Fruit fly (Drosophila melanogaster) whole organism: ENCODE data around the gene CG12035.

Source experiments
- CG8478 ChIP-seq: fragments of >200 bp; optimal IDR thresholded peaks from 2 replicates; lab custom pipeline; 2018; ENCODE audit warnings: inconsistent platforms
- EcR ChIP-seq, 2 experiments: fragments of >200 bp; optimal IDR thresholded peaks; 2 replicates each; lab custom pipeline; 2017; ENCODE audit warnings: missing biosample characterization in 2 of 2, missing genetic modification characterization in 2 of 2, missing genetic modification reagents in 2 of 2
- psq ChIP-seq: fragments of >200 bp; optimal IDR thresholded peaks from 2 replicates; lab custom pipeline; 2017
- usp ChIP-seq: fragments of >200 bp; optimal IDR thresholded peaks from 2 replicates; lab custom pipeline; 2017; ENCODE audit warnings: missing biosample characterization, missing genetic modification characterization, mixed read lengths

DNA sequence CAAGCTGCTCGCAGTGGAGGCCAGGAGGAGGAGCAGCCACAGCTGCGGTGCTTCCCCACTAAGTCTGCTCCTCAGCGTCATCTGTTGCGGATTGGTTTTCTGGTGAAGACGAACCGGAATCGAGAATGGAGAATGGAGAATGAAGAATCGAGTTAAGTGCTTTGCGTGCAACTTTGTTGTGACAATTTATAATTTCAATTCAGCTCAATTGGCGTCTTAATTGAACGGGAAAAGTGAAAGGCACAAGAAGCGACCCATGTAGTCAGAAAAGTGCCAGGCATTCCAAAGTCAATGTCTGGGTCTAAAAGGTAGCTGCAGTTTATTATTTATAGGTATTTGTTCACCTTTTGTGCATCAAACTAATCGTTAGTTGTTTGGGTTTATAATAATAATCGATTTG lies 30.1 kb downstream of the CG12035 start:
- TF ChIP-seq psq (lab: Kevin White, UChicago) (no peak), EcR (GFP tag; optimal IDR thresholded peaks at IDR 0.05; lab: Kevin White, UChicago) (no peak), CG8478 (lab: Kevin White, UChicago) (no peak), usp (GFP tag; lab: Kevin White, UChicago) (no peak)
